Worm (Caenorhabditis elegans): Measurements from ENCODE around the gene vha-5.

ce11 chrIV:8259904-8260303 is 43.9 kb upstream of the vha-5 start, which contains the start of gene K07H8.7:
- TF ChIP-seq F49E8.2 (tag; optimal IDR thresholded peaks at IDR 0.05; ENCODE audit: borderline replicate concordance) (no peak), unc-62 (GFP tag; optimal IDR thresholded peaks at IDR 0.05 in 1 of 2) (no peak), unc-62 (tag; optimal IDR thresholded peaks at IDR 0.05) (no peak)
